Fruit fly (Drosophila melanogaster) whole organism, embryonic: ENCODE results near the gene Hmt4-20.

Experiments used
- Adf1 ChIP-seq: fragments of 200-800 bp; sonication (Bioruptor generic); IDR thresholded peaks from 2 replicates; pipeline ENCODE4 v1.3.6; 2022; ENCODE audit warnings: missing biosample characterization, missing genetic modification characterization
- CG10209 ChIP-seq: fragments of 200-800 bp; sonication (Bioruptor generic); optimal IDR thresholded peaks from 3 replicates; lab custom pipeline; 2017; ENCODE audit warnings: missing biosample characterization, mild to moderate bottlenecking, missing genetic modification characterization, missing genetic modification reagents
- CG1024 ChIP-seq: fragments of 200-800 bp; sonication (Bioruptor generic); IDR thresholded peaks from 2 replicates; pipeline ENCODE4 v1.3.6; 2022; ENCODE audit warnings: missing biosample characterization, missing genetic modification characterization
- CG11560 ChIP-seq: fragments of 200-800 bp; sonication (Bioruptor generic); IDR thresholded peaks from 3 replicates; pipeline ENCODE4 v1.3.6; 2022; ENCODE audit warnings: missing biosample characterization, missing genetic modification characterization
- CG12071 ChIP-seq: fragments of 200-800 bp; sonication (Bioruptor generic); optimal IDR thresholded peaks from 3 replicates; lab custom pipeline; 2018; ENCODE audit warnings: missing biosample characterization, mild to moderate bottlenecking, missing genetic modification characterization
- CG13424 ChIP-seq: fragments of 200-800 bp; sonication (Bioruptor generic); optimal IDR thresholded peaks from 2 replicates; lab custom pipeline; 2019; ENCODE audit warnings: missing biosample characterization, mild to moderate bottlenecking, missing genetic modification characterization, moderate library complexity
- CG13775 ChIP-seq: fragments of 200-800 bp; sonication (Bioruptor generic); optimal IDR thresholded peaks from 3 replicates; lab custom pipeline; 2017; ENCODE audit warnings: missing biosample characterization, mild to moderate bottlenecking, missing genetic modification characterization
- CG13894 ChIP-seq: fragments of 200-800 bp; sonication (Bioruptor generic); optimal IDR thresholded peaks from 3 replicates; lab custom pipeline; 2018; ENCODE audit warnings: missing biosample characterization, mild to moderate bottlenecking, missing genetic modification characterization, moderate library complexity
- CG15269 ChIP-seq: fragments of 200-800 bp; sonication (Bioruptor generic); optimal IDR thresholded peaks from 2 replicates; lab custom pipeline; 2018; ENCODE audit warnings: missing biosample characterization, mild to moderate bottlenecking, missing genetic modification characterization, moderate library complexity
- CG1529 ChIP-seq: fragments of 200-800 bp; sonication (Bioruptor generic); optimal IDR thresholded peaks from 3 replicates; lab custom pipeline; 2018; ENCODE audit warnings: missing biosample characterization, missing genetic modification characterization
- CG15696 ChIP-seq: fragments of 200-800 bp; sonication (Bioruptor generic); optimal IDR thresholded peaks from 2 replicates; lab custom pipeline; 2019; ENCODE audit warnings: missing biosample characterization, mild to moderate bottlenecking, missing genetic modification characterization, moderate library complexity
- CG17385 ChIP-seq: fragments of 200-800 bp; sonication (Bioruptor generic); optimal IDR thresholded peaks from 3 replicates; lab custom pipeline; 2018; ENCODE audit warnings: missing biosample characterization, mild to moderate bottlenecking, missing genetic modification characterization
- CG2129 ChIP-seq: fragments of 200-800 bp; sonication (Bioruptor generic); IDR thresholded peaks from 2 replicates; pipeline ENCODE4 v1.3.6; 2022; ENCODE audit warnings: missing biosample characterization, missing genetic modification characterization; ENCODE audit not compliant: partially characterized antibody
- CG2202 ChIP-seq: fragments of 200-800 bp; sonication (Bioruptor generic); optimal IDR thresholded peaks from 2 replicates; lab custom pipeline; 2018; ENCODE audit warnings: missing biosample characterization, mild to moderate bottlenecking, missing genetic modification characterization
- CG33557 ChIP-seq: fragments of 200-800 bp; sonication (Bioruptor generic); optimal IDR thresholded peaks from 2 replicates; lab custom pipeline; 2019; ENCODE audit warnings: missing biosample characterization, mild to moderate bottlenecking, missing genetic modification characterization, moderate library complexity
- CG34376 ChIP-seq: fragments of 200-800 bp; sonication (Bioruptor generic); optimal IDR thresholded peaks from 2 replicates; lab custom pipeline; 2018; ENCODE audit warnings: missing biosample characterization, mild to moderate bottlenecking, missing genetic modification characterization
- CG3847 ChIP-seq: fragments of 200-800 bp; sonication (Bioruptor generic); IDR thresholded peaks from 2 replicates; pipeline ENCODE4 v1.3.6; 2022; ENCODE audit warnings: missing biosample characterization, missing genetic modification characterization
- CG4404 ChIP-seq: fragments of 200-800 bp; sonication (Bioruptor generic); IDR thresholded peaks from 2 replicates; pipeline ENCODE4 v1.3.6; 2022; ENCODE audit warnings: missing biosample characterization, missing genetic modification characterization
- CG4617 ChIP-seq: fragments of 200-800 bp; sonication (Bioruptor generic); optimal IDR thresholded peaks from 3 replicates; lab custom pipeline; 2016; ENCODE audit warnings: missing biosample characterization, missing genetic modification characterization, borderline replicate concordance
- CG7271 ChIP-seq: fragments of 200-800 bp; sonication (Bioruptor generic); optimal IDR thresholded peaks from 2 replicates; lab custom pipeline; 2018; ENCODE audit warnings: missing biosample characterization, mild to moderate bottlenecking, missing genetic modification characterization, moderate library complexity
- CG7745 ChIP-seq: fragments of 200-800 bp; sonication (Bioruptor generic); optimal IDR thresholded peaks from 2 replicates; lab custom pipeline; 2018; ENCODE audit warnings: missing biosample characterization, mild to moderate bottlenecking, missing genetic modification characterization, moderate library complexity
- CG7786 ChIP-seq: fragments of 200-800 bp; sonication (Bioruptor generic); optimal IDR thresholded peaks from 2 replicates; lab custom pipeline; 2016; ENCODE audit warnings: missing biosample characterization, missing genetic modification characterization
- CG8281 ChIP-seq: fragments of 200-800 bp; sonication (Bioruptor generic); optimal IDR thresholded peaks from 2 replicates; lab custom pipeline; 2018; ENCODE audit warnings: missing biosample characterization, mild to moderate bottlenecking, missing genetic modification characterization, moderate library complexity
- CG9437 ChIP-seq: fragments of 200-800 bp; sonication (Bioruptor generic); optimal IDR thresholded peaks from 2 replicates; lab custom pipeline; 2018; ENCODE audit warnings: missing biosample characterization, mild to moderate bottlenecking, missing genetic modification characterization
- Doc2 ChIP-seq: fragments of 200-800 bp; sonication (Bioruptor generic); IDR thresholded peaks from 2 replicates; pipeline ENCODE4 v1.3.6; 2022; ENCODE audit warnings: missing biosample characterization, missing genetic modification characterization
- Dref ChIP-seq: fragments of 200-800 bp; sonication (Bioruptor generic); IDR thresholded peaks from 2 replicates; pipeline ENCODE4 v1.3.6; 2022; ENCODE audit warnings: missing biosample characterization, missing genetic modification characterization
- HmgZ ChIP-seq: fragments of 200-800 bp; sonication (Bioruptor generic); optimal IDR thresholded peaks from 2 replicates; lab custom pipeline; 2018; ENCODE audit warnings: missing biosample characterization, mild to moderate bottlenecking, missing genetic modification characterization
- Lim3 ChIP-seq: fragments of 200-800 bp; sonication (Bioruptor generic); IDR thresholded peaks from 2 replicates; pipeline ENCODE4 v1.3.6; 2022; ENCODE audit warnings: missing biosample characterization, missing genetic modification characterization
- Neu2 ChIP-seq: fragments of 200-800 bp; sonication (Bioruptor generic); optimal IDR thresholded peaks from 3 replicates; lab custom pipeline; 2016; ENCODE audit warnings: missing biosample characterization, missing genetic modification characterization, borderline replicate concordance
- Nf-YB ChIP-seq: fragments of 200-800 bp; sonication (Bioruptor generic); optimal IDR thresholded peaks from 3 replicates; lab custom pipeline; 2019; ENCODE audit warnings: missing biosample characterization, mild to moderate bottlenecking, missing genetic modification characterization, moderate library complexity
- Oli ChIP-seq: fragments of 200-800 bp; sonication (Bioruptor generic); optimal IDR thresholded peaks from 2 replicates; lab custom pipeline; 2018; ENCODE audit warnings: missing biosample characterization, mild to moderate bottlenecking, missing genetic modification characterization, moderate library complexity
- Ssrp ChIP-seq: fragments of 200-800 bp; sonication (Bioruptor generic); optimal IDR thresholded peaks from 2 replicates; lab custom pipeline; 2018; ENCODE audit warnings: missing biosample characterization, mild to moderate bottlenecking, missing genetic modification characterization, moderate library complexity
- ap ChIP-seq: fragments of 200-800 bp; sonication (Bioruptor generic); IDR thresholded peaks from 2 replicates; pipeline ENCODE4 v1.3.6; 2022; ENCODE audit warnings: missing biosample characterization, missing genetic modification characterization
- bowl ChIP-seq: fragments of 200-800 bp; sonication (Bioruptor generic); IDR thresholded peaks from 2 replicates; pipeline ENCODE4 v1.3.6; 2022; ENCODE audit warnings: missing biosample characterization, missing genetic modification characterization
- dimm ChIP-seq: fragments of 200-800 bp; sonication (Bioruptor generic); IDR thresholded peaks from 2 replicates; pipeline ENCODE4 v1.3.6; 2022; ENCODE audit warnings: missing biosample characterization, missing genetic modification characterization
- dmrt11E ChIP-seq: fragments of 200-800 bp; sonication (Bioruptor generic); optimal IDR thresholded peaks from 3 replicates; lab custom pipeline; 2018; ENCODE audit warnings: missing biosample characterization, mild to moderate bottlenecking, missing genetic modification characterization, moderate library complexity
- en ChIP-seq: fragments of 200-800 bp; sonication (Bioruptor generic); optimal IDR thresholded peaks from 2 replicates; lab custom pipeline; 2016; ENCODE audit warnings: missing biosample characterization, missing genetic modification characterization
- fru ChIP-seq: fragments of >200 bp; optimal IDR thresholded peaks from 2 replicates; lab custom pipeline; 2017
- ind ChIP-seq: fragments of 200-800 bp; sonication (Bioruptor generic); optimal IDR thresholded peaks from 3 replicates; lab custom pipeline; 2016; ENCODE audit warnings: missing biosample characterization, missing genetic modification characterization
- lbe ChIP-seq: fragments of 200-800 bp; sonication (Bioruptor generic); optimal IDR thresholded peaks from 2 replicates; lab custom pipeline; 2016; ENCODE audit warnings: missing biosample characterization, mild to moderate bottlenecking, missing genetic modification characterization
- pan ChIP-seq, 4 experiments: fragments of >200 bp in 3 of 4; fragments of 200-800 bp in 1 of 4; sonication (Bioruptor generic) in 1 of 4; optimal IDR thresholded peaks in 3 of 4; IDR thresholded peaks in 1 of 4; 2 replicates each; pipeline versions ENCODE4 v1.3.6 to Lab custom; 2017 to 2022; ENCODE audit warnings: missing biosample characterization in 2 of 4, missing genetic modification characterization in 2 of 4, mixed read lengths in 1 of 4
- pb ChIP-seq: fragments of 200-800 bp; sonication (Bioruptor generic); optimal IDR thresholded peaks from 3 replicates; lab custom pipeline; 2016; ENCODE audit warnings: missing biosample characterization, missing genetic modification characterization
- peb ChIP-seq: fragments of 200-800 bp; sonication (Bioruptor generic); IDR thresholded peaks from 2 replicates; pipeline ENCODE4 v1.3.6; 2022; ENCODE audit warnings: missing biosample characterization, missing genetic modification characterization
- pum ChIP-seq: fragments of 200-800 bp; sonication (Bioruptor generic); optimal IDR thresholded peaks from 2 replicates; lab custom pipeline; 2016; ENCODE audit warnings: missing biosample characterization, missing genetic modification characterization
- schlank ChIP-seq: fragments of 200-800 bp; sonication (Bioruptor generic); optimal IDR thresholded peaks from 2 replicates; lab custom pipeline; 2018; ENCODE audit warnings: missing biosample characterization, mild to moderate bottlenecking, missing genetic modification characterization
- ssp ChIP-seq: fragments of 200-800 bp; sonication (Bioruptor generic); IDR thresholded peaks from 2 replicates; pipeline ENCODE4 v1.3.6; 2022; ENCODE audit warnings: missing biosample characterization, missing genetic modification characterization
- vfl ChIP-seq: fragments of 200-800 bp; sonication (Bioruptor generic); optimal IDR thresholded peaks from 2 replicates; lab custom pipeline; 2016; ENCODE audit warnings: missing biosample characterization, missing genetic modification characterization
- vnd ChIP-seq: fragments of 200-800 bp; sonication (Bioruptor generic); IDR thresholded peaks from 3 replicates; pipeline ENCODE4 v1.3.6; 2022; ENCODE audit warnings: missing biosample characterization, missing genetic modification characterization; ENCODE audit not compliant: partially characterized antibody
- zen ChIP-seq: fragments of 200-800 bp; sonication (Bioruptor generic); optimal IDR thresholded peaks from 3 replicates; lab custom pipeline; 2018; ENCODE audit warnings: missing biosample characterization, mild to moderate bottlenecking, missing genetic modification characterization, moderate library complexity

Gene Hmt4-20

DNA sequence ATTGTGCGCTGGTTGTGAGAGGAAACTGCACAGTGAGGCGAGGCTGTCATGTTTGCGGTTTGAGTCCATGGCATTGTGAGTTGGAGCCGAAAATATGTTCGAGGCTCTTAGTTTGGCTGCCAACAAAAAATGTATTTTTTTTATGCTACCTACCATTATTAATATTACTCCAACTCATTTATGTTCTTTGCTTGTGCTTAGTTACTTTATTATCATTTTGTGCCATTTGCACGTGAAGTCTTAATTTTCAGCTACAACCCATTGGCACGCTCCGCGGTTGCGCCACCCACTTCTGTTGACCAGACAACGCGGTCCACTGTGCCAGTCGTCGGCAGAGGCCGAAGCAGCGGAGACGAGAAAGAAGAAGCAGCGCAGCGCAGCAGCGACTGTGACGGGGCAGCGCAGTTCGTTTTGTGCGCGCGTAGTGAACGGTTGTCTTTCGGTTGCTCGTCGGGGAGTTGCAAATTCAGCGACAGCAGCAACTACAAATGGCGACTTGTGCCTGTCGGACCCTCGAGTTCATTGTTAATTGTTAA is 30.7 kb upstream of the Hmt4-20 start, which contains the start of gene sdk (continued):
- TF ChIP-seq CG15269 (tag; lab: Kevin White, UChicago), result peak; percentile 90
- TF ChIP-seq CG33557 (GFP tag; lab: Kevin White, UChicago), result peak; percentile 85
- peak; percentile 89 for TF ChIP-seq en (GFP tag; lab: Kevin White, UChicago)
- TF ChIP-seq CG4617 (GFP tag; lab: Kevin White, UChicago), result peak; percentile 64
- peak; percentile 81 for TF ChIP-seq CG15696 (tag; lab: Kevin White, UChicago)
- peak; percentile 82 for TF ChIP-seq Nf-YB (GFP tag; lab: Kevin White, UChicago)
- peak; percentile 91 for TF ChIP-seq CG13424 (tag; lab: Kevin White, UChicago)
- peak; percentile 88 for TF ChIP-seq lbe (GFP tag; lab: Kevin White, UChicago)
- peak; percentile 95 for TF ChIP-seq CG7786 (GFP tag; lab: Kevin White, UChicago)
- no peak for TF ChIP-seq CG2129
- TF ChIP-seq Oli (tag; lab: Kevin White, UChicago), result peak; percentile 92
- TF ChIP-seq CG9437 (GFP tag; lab: Kevin White, UChicago), result peak; percentile 82
- TF ChIP-seq CG3847 (GFP tag; lab: Robert Waterston, UW), result peak; percentile 88
- peak; percentile 76 for TF ChIP-seq vfl
- peak; percentile 80 for TF ChIP-seq vnd (GFP tag; lab: Robert Waterston, UW)
- TF ChIP-seq pb (GFP tag; lab: Kevin White, UChicago), result peak; percentile 87
- TF ChIP-seq schlank, result peak; percentile 74
- peak; percentile 73 for TF ChIP-seq Neu2 (GFP tag; lab: Kevin White, UChicago)
- no peak for TF ChIP-seq pan (optimal IDR thresholded peaks at IDR 0.05; lab: Kevin White, UChicago)
- peak in 1 of 2 experiments; percentile 82 for TF ChIP-seq pan (GFP tag; optimal IDR thresholded peaks at IDR 0.05 in 1 of 2, IDR thresholded peaks at IDR 0.05 in 1 of 2)
- TF ChIP-seq CG12071 (GFP tag; lab: Kevin White, UChicago), result peak; percentile 81
- TF ChIP-seq CG10209 (GFP tag; lab: Kevin White, UChicago), result peak; percentile 90
- TF ChIP-seq Ssrp (tag; lab: Kevin White, UChicago), result peak; percentile 89
- TF ChIP-seq dmrt11E, result peak; percentile 90
- TF ChIP-seq fru (lab: Kevin White, UChicago), result no peak
- no peak for TF ChIP-seq Lim3 (GFP tag; lab: Robert Waterston, UW)
- TF ChIP-seq CG13894 (tag; lab: Kevin White, UChicago), result peak; percentile 75
- TF ChIP-seq peb (GFP tag; lab: Robert Waterston, UW), result peak; percentile 76
- peak; percentile 73 for TF ChIP-seq CG8281 (tag; lab: Kevin White, UChicago)
- no peak for TF ChIP-seq CG7745 (tag; lab: Kevin White, UChicago)
- no peak for TF ChIP-seq Dref (GFP tag; lab: Robert Waterston, UW)
- TF ChIP-seq ind (GFP tag; lab: Kevin White, UChicago), result peak; percentile 92
- peak; percentile 87 for TF ChIP-seq CG34376 (GFP tag; lab: Kevin White, UChicago)
- TF ChIP-seq ssp (GFP tag; lab: Robert Waterston, UW), result peak; percentile 73
- TF ChIP-seq CG1529 (GFP tag; lab: Kevin White, UChicago), result peak; percentile 95
- 0 out of 2 replicates have a peak, but pooled peaks have one; percentile 4 for TF ChIP-seq dimm
- TF ChIP-seq bowl (GFP tag; lab: Robert Waterston, UW), result peak; percentile 80
- TF ChIP-seq HmgZ (tag; lab: Kevin White, UChicago), result peak; percentile 93
- TF ChIP-seq ap, result peak; percentile 63
- no peak for TF ChIP-seq CG7271 (tag; lab: Kevin White, UChicago)
- TF ChIP-seq pum, result peak; percentile 90
- TF ChIP-seq zen (tag; lab: Kevin White, UChicago), result peak; percentile 69
- TF ChIP-seq CG1024 (GFP tag; lab: Robert Waterston, UW), result no peak; the same call in 1 of the 2 replicates
- peak; percentile 74 for TF ChIP-seq CG11560
- TF ChIP-seq Doc2 (GFP tag; lab: Robert Waterston, UW), result peak; percentile 25; the same call in 1 of the 2 replicates
- peak; percentile 96 for TF ChIP-seq CG17385 (GFP tag; lab: Kevin White, UChicago)
- peak; percentile 89 for TF ChIP-seq CG4404 (GFP tag; lab: Robert Waterston, UW)
- peak; percentile 87 for TF ChIP-seq CG2202 (tag; lab: Kevin White, UChicago)
- TF ChIP-seq Adf1, result peak; percentile 98
- peak; percentile 93 for TF ChIP-seq CG13775
